Worm (Caenorhabditis elegans) whole organism, L1 larva: Measurements from ENCODE around the gene R160.3.

Experiments
- F16B12.6 ChIP-seq: fragments of 150-350 bp; optimal IDR thresholded peaks from 2 replicates; lab custom pipeline; 2014; ENCODE audit warnings: missing biosample characterization, missing genetic modification characterization
- Y116A8C.19 ChIP-seq: sonication (generic microtip); optimal IDR thresholded peaks from 2 replicates; lab custom pipeline; 2016; ENCODE audit warnings: missing compliant biosample characterization, missing genetic modification characterization, borderline replicate concordance
- ama-1 ChIP-seq: fragments of 150-350 bp; optimal IDR thresholded peaks from 2 replicates; lab custom pipeline; 2014
- fkh-10 ChIP-seq: sonication (generic microtip); optimal IDR thresholded peaks from 2 replicates; lab custom pipeline; 2017; ENCODE audit warnings: missing biosample characterization, missing genetic modification reagents, missing genetic modification characterization
- lin-13 ChIP-seq: fragments of 150-350 bp; optimal IDR thresholded peaks from 2 replicates; lab custom pipeline; 2014; ENCODE audit warnings: missing biosample characterization, missing genetic modification reagents, missing genetic modification characterization
- lir-3 ChIP-seq: sonication (generic microtip); optimal IDR thresholded peaks from 2 replicates; lab custom pipeline; 2016; ENCODE audit warnings: mild to moderate bottlenecking, missing genetic modification characterization, moderate library complexity, missing compliant biosample characterization; ENCODE audit not compliant: poor library complexity
- mdl-1 ChIP-seq, 2 experiments: fragments of 150-350 bp; optimal IDR thresholded peaks; 2 replicates each; lab custom pipeline; 2014 to 2017; ENCODE audit warnings: missing biosample characterization in 2 of 2, missing genetic modification characterization in 2 of 2, inconsistent platforms in 1 of 2

ce11 chrX:4377689-4378088 is 11.6 kb upstream of the R160.3 start, which contains the start of gene R160.12:
- no peak for TF ChIP-seq lir-3 (tag; lab: Kevin White, UChicago)
- TF ChIP-seq fkh-10 (GFP tag; lab: Kevin White, UChicago): no peak
- TF ChIP-seq mdl-1 (tag; optimal IDR thresholded peaks at IDR 0.05; lab: Kevin White, UChicago): no peak
- TF ChIP-seq Y116A8C.19 (tag; lab: Kevin White, UChicago): no peak
- no peak for TF ChIP-seq F16B12.6
- no peak for TF ChIP-seq lin-13 (GFP tag; lab: Kevin White, UChicago)
- no peak for TF ChIP-seq ama-1
